ENCODE assay signal across 6 fruit fly cellular contexts in genomic region chrX:9120828-9121754, dm6.
TF ChIP-seq lines count a peak whose summit lies in the region.

No protein-coding gene starts in this region.

- TF ChIP-seq CTCF in whole organism, embryonic (GFP tag; optimal IDR thresholded peaks at IDR 0.05; lab: Kevin White, UChicago): no peak

TF ChIP-seq in whole organism, 6 proteins besides CTCF, POLR2A, EP300 and RAD21:
- TF ChIP-seq pan (optimal IDR thresholded peaks at IDR 0.05; lab: Kevin White, UChicago) (peak; percentile 24), psq (optimal IDR thresholded peaks at IDR 0.05; lab: Kevin White, UChicago) (no peak), usp (GFP tag; optimal IDR thresholded peaks at IDR 0.05; lab: Kevin White, UChicago) (no peak)
TF ChIP-seq in whole organism: peak in this region for 1.

TF ChIP-seq in whole organism, adult, 20 proteins besides CTCF, POLR2A, EP300 and RAD21:
- TF ChIP-seq CG14711 (tag; optimal IDR thresholded peaks at IDR 0.05; lab: Kevin White, UChicago) (peak; percentile 32), bab1 (GFP tag; optimal IDR thresholded peaks at IDR 0.05; lab: Kevin White, UChicago) (peak; percentile 17), CG5204 (GFP tag; optimal IDR thresholded peaks at IDR 0.05; lab: Kevin White, UChicago) (no peak)
TF ChIP-seq in whole organism, adult: peak in this region for 2.

TF ChIP-seq in whole organism, embryonic, 481 proteins besides CTCF, POLR2A, EP300 and RAD21 (continues in another document):
- TF ChIP-seq CG1529 (GFP tag; optimal IDR thresholded peaks at IDR 0.05; lab: Kevin White, UChicago) (no peak), run (tag; optimal IDR thresholded peaks at IDR 0.05; lab: Kevin White, UChicago) (no peak), pita (GFP tag; optimal IDR thresholded peaks at IDR 0.05; lab: Kevin White, UChicago) (no peak), Chrac-16 (GFP tag; optimal IDR thresholded peaks at IDR 0.05; lab: Kevin White, UChicago) (no peak), CHES-1-like (GFP tag; optimal IDR thresholded peaks at IDR 0.05; lab: Kevin White, UChicago) (no peak), Antp (GFP tag; optimal IDR thresholded peaks at IDR 0.05; lab: Kevin White, UChicago) (no peak), fu2 (GFP tag; optimal IDR thresholded peaks at IDR 0.05; lab: Kevin White, UChicago) (no peak), PHDP (tag; optimal IDR thresholded peaks at IDR 0.05; lab: Kevin White, UChicago) (peak; percentile 63), CG2889 (GFP tag; IDR thresholded peaks at IDR 0.05; lab: Robert Waterston, UW) (no peak), CG6175 (GFP tag; IDR thresholded peaks at IDR 0.05; lab: Robert Waterston, UW) (no peak), lilli (GFP tag; optimal IDR thresholded peaks at IDR 0.05; lab: Kevin White, UChicago) (peak; percentile 41), psq (GFP tag; optimal IDR thresholded peaks at IDR 0.05; lab: Kevin White, UChicago) (no peak), maf-S (GFP tag; optimal IDR thresholded peaks at IDR 0.05; lab: Kevin White, UChicago) (no peak), sr (GFP tag; IDR thresholded peaks at IDR 0.05; lab: Robert Waterston, UW) (peak; percentile 72; the same call in 2 of the 3 replicates), CG6813 (GFP tag; optimal IDR thresholded peaks at IDR 0.05; lab: Kevin White, UChicago) (peak; percentile 53), B-H1 (GFP tag; IDR thresholded peaks at IDR 0.05; lab: Robert Waterston, UW) (no peak), CG2678 (tag; optimal IDR thresholded peaks at IDR 0.05; lab: Kevin White, UChicago) (peak; percentile 67), grau (tag; optimal IDR thresholded peaks at IDR 0.05; lab: Kevin White, UChicago) (peak; percentile 56), CG16813 (GFP tag; IDR thresholded peaks at IDR 0.05; lab: Robert Waterston, UW; ENCODE audit: partially characterized antibody) (no peak), sd (tag; optimal IDR thresholded peaks at IDR 0.05; lab: Kevin White, UChicago) (no peak), CG10462 (GFP tag; optimal IDR thresholded peaks at IDR 0.05; lab: Kevin White, UChicago) (no peak), CG7271 (tag; optimal IDR thresholded peaks at IDR 0.05; lab: Kevin White, UChicago) (no peak)

TF ChIP-seq in whole organism, prepupa, 60 proteins besides CTCF, POLR2A, EP300 and RAD21 (continues in another document):
- no peak for TF ChIP-seq CG11762 (GFP tag; optimal IDR thresholded peaks at IDR 0.05; lab: Kevin White, UChicago; ENCODE audit: insufficient read depth)
- no peak for TF ChIP-seq CG11294 (GFP tag; IDR thresholded peaks at IDR 0.05; lab: Robert Waterston, UW)
- no peak for TF ChIP-seq Sox15 (GFP tag; optimal IDR thresholded peaks at IDR 0.05; lab: Kevin White, UChicago)
- no peak for TF ChIP-seq ss (GFP tag; optimal IDR thresholded peaks at IDR 0.05; lab: Kevin White, UChicago)
- TF ChIP-seq CG6276 (GFP tag; optimal IDR thresholded peaks at IDR 0.05; lab: Kevin White, UChicago): peak; percentile 23
- peak; percentile 31 for TF ChIP-seq CG10631 (GFP tag; optimal IDR thresholded peaks at IDR 0.05; lab: Kevin White, UChicago)
- TF ChIP-seq Eip75B (GFP tag; optimal IDR thresholded peaks at IDR 0.05; lab: Kevin White, UChicago): peak; percentile 34
- peak; percentile 38 for TF ChIP-seq Smox (GFP tag; optimal IDR thresholded peaks at IDR 0.05; lab: Kevin White, UChicago)
- no peak for TF ChIP-seq CG7368 (GFP tag; optimal IDR thresholded peaks at IDR 0.05; lab: Kevin White, UChicago)
- no peak for TF ChIP-seq Hr38 (GFP tag; optimal IDR thresholded peaks at IDR 0.05; lab: Kevin White, UChicago)
- no peak for TF ChIP-seq CG11902 (GFP tag; optimal IDR thresholded peaks at IDR 0.05; lab: Kevin White, UChicago)
- TF ChIP-seq CG3032 (tag; optimal IDR thresholded peaks at IDR 0.05; lab: Kevin White, UChicago): no peak
- peak; percentile 8 for TF ChIP-seq CG34406 (GFP tag; optimal IDR thresholded peaks at IDR 0.05; lab: Kevin White, UChicago)
- TF ChIP-seq Hr4 (GFP tag; optimal IDR thresholded peaks at IDR 0.05; lab: Kevin White, UChicago): peak; percentile 46
- peak; percentile 30 for TF ChIP-seq CG10669 (GFP tag; optimal IDR thresholded peaks at IDR 0.05; lab: Kevin White, UChicago)
- TF ChIP-seq fd85E (GFP tag; optimal IDR thresholded peaks at IDR 0.05; lab: Kevin White, UChicago): no peak
- TF ChIP-seq net (GFP tag; optimal IDR thresholded peaks at IDR 0.05; lab: Kevin White, UChicago): no peak
- TF ChIP-seq CG8319 (GFP tag; optimal IDR thresholded peaks at IDR 0.05; lab: Kevin White, UChicago): no peak
- TF ChIP-seq CG3919 (GFP tag; optimal IDR thresholded peaks at IDR 0.05; lab: Kevin White, UChicago): peak; percentile 28
- TF ChIP-seq fkh (GFP tag; optimal IDR thresholded peaks at IDR 0.05; lab: Kevin White, UChicago): peak; percentile 26
- peak; percentile 27 for TF ChIP-seq CG32006 (GFP tag; optimal IDR thresholded peaks at IDR 0.05; lab: Kevin White, UChicago)
- peak; percentile 18 for TF ChIP-seq acj6 (GFP tag; optimal IDR thresholded peaks at IDR 0.05; lab: Kevin White, UChicago)

TF ChIP-seq in whole organism, pupa, 21 proteins besides CTCF, POLR2A, EP300 and RAD21:
- TF ChIP-seq CG8159 (tag; optimal IDR thresholded peaks at IDR 0.05; lab: Kevin White, UChicago) (peak; percentile 53), rn (GFP tag; IDR thresholded peaks at IDR 0.05; lab: Robert Waterston, UW) (no peak), CG14655 (GFP tag; optimal IDR thresholded peaks at IDR 0.05; lab: Kevin White, UChicago) (peak; percentile 39), CG8301 (tag; optimal IDR thresholded peaks at IDR 0.05; lab: Kevin White, UChicago) (peak; percentile 36), CG32121 (GFP tag; IDR thresholded peaks at IDR 0.05; lab: Robert Waterston, UW) (peak; percentile 29; the same call in 1 of the 2 replicates), Pif1B (GFP tag; optimal IDR thresholded peaks at IDR 0.05; lab: Kevin White, UChicago) (peak; percentile 16), CG17806 (tag; optimal IDR thresholded peaks at IDR 0.05; lab: Kevin White, UChicago) (peak; percentile 29), Ets98B (GFP tag; IDR thresholded peaks at IDR 0.05; lab: Robert Waterston, UW) (no peak), Pif1A (GFP tag; optimal IDR thresholded peaks at IDR 0.05; lab: Kevin White, UChicago) (peak; percentile 28), CG13204 (GFP tag; optimal IDR thresholded peaks at IDR 0.05; lab: Kevin White, UChicago) (no peak), EcR (GFP tag; optimal IDR thresholded peaks at IDR 0.05; lab: Kevin White, UChicago) (no peak), fd96Ca (GFP tag; IDR thresholded peaks at IDR 0.05; lab: Robert Waterston, UW) (no peak), CG4496 (GFP tag; IDR thresholded peaks at IDR 0.05; lab: Robert Waterston, UW) (0 out of 3 replicates have a peak, but pooled peaks have one; percentile 27), CG10348 (GFP tag; IDR thresholded peaks at IDR 0.05; lab: Robert Waterston, UW) (no peak), CG9948 (tag; optimal IDR thresholded peaks at IDR 0.05; lab: Kevin White, UChicago) (peak; percentile 34), gl (tag; optimal IDR thresholded peaks at IDR 0.05; lab: Kevin White, UChicago) (no peak), D1 (tag; optimal IDR thresholded peaks at IDR 0.05; lab: Kevin White, UChicago) (no peak), CG34367 (tag; optimal IDR thresholded peaks at IDR 0.05; lab: Kevin White, UChicago) (no peak), CG12605 (GFP tag; IDR thresholded peaks at IDR 0.05; lab: Robert Waterston, UW) (no peak), CG15710 (tag; optimal IDR thresholded peaks at IDR 0.05; lab: Kevin White, UChicago) (peak; percentile 21), Snoo (tag; optimal IDR thresholded peaks at IDR 0.05; lab: Kevin White, UChicago) (peak; percentile 35)

TF ChIP-seq in whole organism, wandering third instar larva, 38 proteins besides CTCF, POLR2A, EP300 and RAD21 (continues in another document):
- TF ChIP-seq Sp1 (GFP tag; optimal IDR thresholded peaks at IDR 0.05; lab: Kevin White, UChicago) (no peak), Dfd (GFP tag; optimal IDR thresholded peaks at IDR 0.05; lab: Kevin White, UChicago) (no peak), foxo (GFP tag; optimal IDR thresholded peaks at IDR 0.05; lab: Kevin White, UChicago) (peak in 1 of 2 experiments; percentile 45), CrebA (GFP tag; optimal IDR thresholded peaks at IDR 0.05; lab: Kevin White, UChicago; ENCODE audit: borderline replicate concordance) (no peak), pan (optimal IDR thresholded peaks at IDR 0.05; lab: Kevin White, UChicago) (no peak), fru (GFP tag; optimal IDR thresholded peaks at IDR 0.05; lab: Kevin White, UChicago) (peak; percentile 49), dl (GFP tag; optimal IDR thresholded peaks at IDR 0.05; lab: Kevin White, UChicago; ENCODE audit: insufficient read depth in 1 of 2, partially characterized antibody in 2 of 2) (no peak), sv (GFP tag; optimal IDR thresholded peaks at IDR 0.05; lab: Kevin White, UChicago) (no peak), rgr (GFP tag; optimal IDR thresholded peaks at IDR 0.05; lab: Kevin White, UChicago) (peak; percentile 30), Jra (GFP tag; optimal IDR thresholded peaks at IDR 0.05; lab: Kevin White, UChicago) (no peak), OdsH (GFP tag; optimal IDR thresholded peaks at IDR 0.05; lab: Kevin White, UChicago) (peak; percentile 2), lola (GFP tag; optimal IDR thresholded peaks at IDR 0.05; lab: Kevin White, UChicago) (no peak), Hnf4 (GFP tag; optimal IDR thresholded peaks at IDR 0.05; lab: Kevin White, UChicago) (no peak), tai (GFP tag; optimal IDR thresholded peaks at IDR 0.05; lab: Kevin White, UChicago) (no peak), dmrt93B (GFP tag; optimal IDR thresholded peaks at IDR 0.05; lab: Kevin White, UChicago) (peak; percentile 7), ey (GFP tag; optimal IDR thresholded peaks at IDR 0.05; lab: Kevin White, UChicago) (peak; percentile 30), HLH106 (tag; optimal IDR thresholded peaks at IDR 0.05; lab: Kevin White, UChicago) (peak; percentile 26), brk (GFP tag; optimal IDR thresholded peaks at IDR 0.05; lab: Kevin White, UChicago) (no peak), woc (GFP tag; optimal IDR thresholded peaks at IDR 0.05; lab: Kevin White, UChicago) (peak; percentile 17), br (GFP tag; optimal IDR thresholded peaks at IDR 0.05; lab: Kevin White, UChicago) (no peak), Abd-B (GFP tag; optimal IDR thresholded peaks at IDR 0.05; lab: Kevin White, UChicago) (no peak), h (GFP tag; optimal IDR thresholded peaks at IDR 0.05; lab: Kevin White, UChicago) (peak; percentile 21), jim (GFP tag; optimal IDR thresholded peaks at IDR 0.05; lab: Kevin White, UChicago) (no peak), Hr83 (GFP tag; optimal IDR thresholded peaks at IDR 0.05; lab: Kevin White, UChicago; ENCODE audit: poor library complexity, severe bottlenecking) (no peak), Hr78 (GFP tag; optimal IDR thresholded peaks at IDR 0.05; lab: Kevin White, UChicago) (no peak), Mio (GFP tag; optimal IDR thresholded peaks at IDR 0.05; lab: Kevin White, UChicago) (no peak), GATAd (GFP tag; optimal IDR thresholded peaks at IDR 0.05; lab: Kevin White, UChicago) (no peak), Vsx2 (GFP tag; optimal IDR thresholded peaks at IDR 0.05; lab: Kevin White, UChicago; ENCODE audit: partially characterized antibody) (no peak), CG9705 (GFP tag; optimal IDR thresholded peaks at IDR 0.05; lab: Kevin White, UChicago) (no peak)
